In the genomic region with DNA sequence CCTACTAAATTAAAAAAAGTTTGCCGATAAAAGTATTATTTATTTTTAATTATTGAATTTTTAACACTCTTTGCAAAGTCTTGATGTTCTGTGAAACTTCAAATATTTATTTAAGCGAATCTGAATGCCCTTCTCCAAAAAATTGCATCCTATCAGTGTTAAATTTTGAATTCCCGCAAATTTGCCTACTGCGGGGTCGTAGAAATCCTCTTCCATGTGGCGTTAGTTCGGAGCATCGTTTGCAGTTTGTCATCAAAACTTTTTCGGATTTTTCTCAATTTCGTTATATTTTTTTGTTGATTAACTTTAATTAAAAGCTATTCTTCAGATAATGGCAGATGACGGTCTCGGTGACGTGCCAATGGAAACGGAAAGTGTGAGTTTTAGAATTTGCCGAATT, we compare ENCODE assay signal across 2 worm cellular contexts.
A peak's percentile ranks its signal among the peaks of the same experiment; 100 is the strongest.
TF ChIP-seq lines count a peak whose summit lies in the region.

Gene ufd-3 (plus strand): TSS at position 324 of the 400 bp plus-strand sequence.

TF ChIP-seq in whole organism, L1 larva, 84 proteins besides CTCF, POLR2A, EP300 and RAD21 (continued from another document):
- TF ChIP-seq nhr-12 (tag; optimal IDR thresholded peaks at IDR 0.05; lab: Kevin White, UChicago) = peak; percentile 28
- TF ChIP-seq ceh-88 (GFP tag; IDR thresholded peaks at IDR 0.05; lab: Robert Waterston, UW) = peak; percentile 76
- TF ChIP-seq mdl-1 (tag; optimal IDR thresholded peaks at IDR 0.05; lab: Kevin White, UChicago) = peak in 1 of 2 experiments; percentile 78
- TF ChIP-seq nhr-20 (tag; optimal IDR thresholded peaks at IDR 0.05; lab: Kevin White, UChicago) = peak; percentile 93
- peak; percentile 55 for TF ChIP-seq elt-2 (tag; optimal IDR thresholded peaks at IDR 0.05; lab: Kevin White, UChicago)
- peak; percentile 98 to 99 for TF ChIP-seq efl-1 (optimal IDR thresholded peaks at IDR 0.05; lab: Kevin White, UChicago)
- TF ChIP-seq efl-1 (GFP tag; optimal IDR thresholded peaks at IDR 0.05 in 1 of 2; lab: Kevin White, UChicago) = peak; percentile 98 to 100
- peak; percentile 93 for TF ChIP-seq unc-130 (tag; optimal IDR thresholded peaks at IDR 0.05; lab: Kevin White, UChicago)
- TF ChIP-seq lir-3 (tag; optimal IDR thresholded peaks at IDR 0.05; lab: Kevin White, UChicago; ENCODE audit: poor library complexity) = peak; percentile 97
- TF ChIP-seq egl-27 (tag; optimal IDR thresholded peaks at IDR 0.05; lab: Kevin White, UChicago) = no peak
- TF ChIP-seq C34B4.2 (tag; optimal IDR thresholded peaks at IDR 0.05; lab: Kevin White, UChicago) = no peak
- peak; percentile 95 to 98 (median 97) for TF ChIP-seq dpl-1 (GFP tag; optimal IDR thresholded peaks at IDR 0.05; lab: Kevin White, UChicago)
- TF ChIP-seq unc-86 (tag; optimal IDR thresholded peaks at IDR 0.05; lab: Kevin White, UChicago) = peak; percentile 85
- peak; percentile 92 for TF ChIP-seq egl-13 (tag; optimal IDR thresholded peaks at IDR 0.05; lab: Kevin White, UChicago)
- TF ChIP-seq F16B12.6 (tag; optimal IDR thresholded peaks at IDR 0.05; lab: Kevin White, UChicago) = peak; percentile 59
- peak; percentile 12 for TF ChIP-seq hpl-2 (GFP tag; optimal IDR thresholded peaks at IDR 0.05; lab: Kevin White, UChicago)
- no peak for TF ChIP-seq nhr-84 (tag; optimal IDR thresholded peaks at IDR 0.05; lab: Kevin White, UChicago)
- TF ChIP-seq ceh-82 (tag; optimal IDR thresholded peaks at IDR 0.05; lab: Kevin White, UChicago) = peak; percentile 83 to 92 (median 88)
- peak; percentile 37 for TF ChIP-seq aly-2 (tag; optimal IDR thresholded peaks at IDR 0.05; lab: Kevin White, UChicago)
- TF ChIP-seq vab-15 (tag; optimal IDR thresholded peaks at IDR 0.05; lab: Kevin White, UChicago) = peak; percentile 85
- TF ChIP-seq fkh-8 (tag; optimal IDR thresholded peaks at IDR 0.05; lab: Kevin White, UChicago) = peak; percentile 86
- TF ChIP-seq swsn-7 (tag; optimal IDR thresholded peaks at IDR 0.05; lab: Kevin White, UChicago) = peak; percentile 91
- TF ChIP-seq blmp-1 (tag; optimal IDR thresholded peaks at IDR 0.05; lab: Kevin White, UChicago) = peak; percentile 82
- TF ChIP-seq mab-9 (GFP tag; IDR thresholded peaks at IDR 0.05; lab: Robert Waterston, UW) = peak; percentile 71
- peak; percentile 93 for TF ChIP-seq nhr-47 (tag; optimal IDR thresholded peaks at IDR 0.05; lab: Kevin White, UChicago)
- no peak for TF ChIP-seq ets-5 (GFP tag; IDR thresholded peaks at IDR 0.05; lab: Robert Waterston, UW)
- TF ChIP-seq lsy-2 (tag; optimal IDR thresholded peaks at IDR 0.05; lab: Kevin White, UChicago) = peak; percentile 90 to 93

TF ChIP-seq in whole organism, young adult, 124 proteins besides CTCF, POLR2A, EP300 and RAD21 (continued from another document):
- TF ChIP-seq zim-3 (tag; optimal IDR thresholded peaks at IDR 0.05; lab: Kevin White, UChicago) (no peak), egl-18 (GFP tag; IDR thresholded peaks at IDR 0.05; lab: Robert Waterston, UW) (no peak), dpl-1 (GFP tag; optimal IDR thresholded peaks at IDR 0.05; lab: Kevin White, UChicago) (peak; percentile 91), ztf-26 (tag; optimal IDR thresholded peaks at IDR 0.05; lab: Kevin White, UChicago) (peak; percentile 23), Y67H2A.10 (GFP tag; conservative IDR thresholded peaks at IDR 0.05; lab: Robert Waterston, UW) (peak; percentile 45; the same call in 1 of the 2 replicates), him-1 (tag; optimal IDR thresholded peaks at IDR 0.05; lab: Kevin White, UChicago) (peak; percentile 46), F52B5.7 (tag; optimal IDR thresholded peaks at IDR 0.05; lab: Kevin White, UChicago) (no peak), die-1 (tag; optimal IDR thresholded peaks at IDR 0.05; lab: Kevin White, UChicago) (no peak), ztf-22 (GFP tag; optimal IDR thresholded peaks at IDR 0.05; lab: Kevin White, UChicago) (no peak), tbp1 (GFP tag; optimal IDR thresholded peaks at IDR 0.05; lab: Kevin White, UChicago) (peak; percentile 42), tbx-9 (tag; optimal IDR thresholded peaks at IDR 0.05; lab: Kevin White, UChicago; ENCODE audit: borderline replicate concordance) (no peak)
